Fruit fly (Drosophila melanogaster): ENCODE data around the gene alphaTub85E.

The alphaTub85E gene

dm6 chr3R:9777941-9778360 is 44.9 kb upstream of the alphaTub85E start, which contains the start of gene RpS29 (continued):
- peak; percentile 86 for TF ChIP-seq Side (GFP tag; optimal IDR thresholded peaks at IDR 0.05)
- peak; percentile 58 for TF ChIP-seq Usf (GFP tag; optimal IDR thresholded peaks at IDR 0.05)
- peak; percentile 77 for TF ChIP-seq Aef1 (GFP tag; IDR thresholded peaks at IDR 0.05)
- peak; percentile 74 for TF ChIP-seq gcm (GFP tag; optimal IDR thresholded peaks at IDR 0.05)
- TF ChIP-seq ase (GFP tag; IDR thresholded peaks at IDR 0.05): peak; percentile 65; the same call in 2 of the 3 replicates
- peak; percentile 49 for TF ChIP-seq run (tag; optimal IDR thresholded peaks at IDR 0.05)
- 0 out of 2 replicates have a peak, but pooled peaks have one; percentile 33 for TF ChIP-seq CkIIα-i1 (GFP tag; IDR thresholded peaks at IDR 0.05)
- TF ChIP-seq seq (GFP tag; IDR thresholded peaks at IDR 0.05): no peak; the same call in 1 of the 2 replicates
- peak; percentile 95 for TF ChIP-seq CG11456 (GFP tag; IDR thresholded peaks at IDR 0.05)
- peak; percentile 74 for TF ChIP-seq CG17829 (tag; optimal IDR thresholded peaks at IDR 0.05)
- peak; percentile 70 for TF ChIP-seq nerfin-2 (GFP tag; IDR thresholded peaks at IDR 0.05; ENCODE audit: partially characterized antibody)
- TF ChIP-seq dan (GFP tag; IDR thresholded peaks at IDR 0.05): no peak
- TF ChIP-seq CG17568 (GFP tag; optimal IDR thresholded peaks at IDR 0.05): no peak
- peak; percentile 78 for TF ChIP-seq MBD-R2 (GFP tag; IDR thresholded peaks at IDR 0.05)
- TF ChIP-seq CG12942 (GFP tag; optimal IDR thresholded peaks at IDR 0.05): peak; percentile 78
- TF ChIP-seq CG6765 (GFP tag; optimal IDR thresholded peaks at IDR 0.05): peak; percentile 83
- TF ChIP-seq onecut (GFP tag; IDR thresholded peaks at IDR 0.05): peak; percentile 65; the same call in 1 of the 2 replicates
- TF ChIP-seq tio (GFP tag; optimal IDR thresholded peaks at IDR 0.05): no peak
- TF ChIP-seq CG16813 (GFP tag; IDR thresholded peaks at IDR 0.05; ENCODE audit: partially characterized antibody): peak; percentile 93
- TF ChIP-seq HLHmδ (GFP tag; optimal IDR thresholded peaks at IDR 0.05): peak; percentile 54
- TF ChIP-seq jumu (GFP tag; optimal IDR thresholded peaks at IDR 0.05): peak; percentile 88
- TF ChIP-seq D (optimal IDR thresholded peaks at IDR 0.05): no peak
- TF ChIP-seq D (GFP tag; optimal IDR thresholded peaks at IDR 0.05): peak; percentile 60
- TF ChIP-seq zf30C (GFP tag; optimal IDR thresholded peaks at IDR 0.05): peak; percentile 57
- peak; percentile 93 for TF ChIP-seq mirr (GFP tag; optimal IDR thresholded peaks at IDR 0.05)
- TF ChIP-seq CTCF (GFP tag; optimal IDR thresholded peaks at IDR 0.05): peak; percentile 46
- peak; percentile 74 for TF ChIP-seq CG32772 (GFP tag; IDR thresholded peaks at IDR 0.05)
- peak; percentile 70 for TF ChIP-seq Fer2 (tag; optimal IDR thresholded peaks at IDR 0.05)
- TF ChIP-seq Gug (GFP tag; IDR thresholded peaks at IDR 0.05): peak; percentile 87
- peak; percentile 46; the same call in 1 of the 3 replicates for TF ChIP-seq Optix (GFP tag; IDR thresholded peaks at IDR 0.05)
- TF ChIP-seq Dll (GFP tag; IDR thresholded peaks at IDR 0.05; ENCODE audit: partially characterized antibody): peak; percentile 91
- peak; percentile 53 for TF ChIP-seq Sry-β (GFP tag; optimal IDR thresholded peaks at IDR 0.05)
- no peak for TF ChIP-seq fd102C (GFP tag; optimal IDR thresholded peaks at IDR 0.05)
- peak; percentile 45 for TF ChIP-seq tup (GFP tag; optimal IDR thresholded peaks at IDR 0.05)
- peak; percentile 67 for TF ChIP-seq CG11504 (tag; optimal IDR thresholded peaks at IDR 0.05)
- peak; percentile 31; the same call in 1 of the 2 replicates for TF ChIP-seq klu (GFP tag; IDR thresholded peaks at IDR 0.05)
- peak; percentile 41; the same call in 1 of the 2 replicates for TF ChIP-seq CG10959 (GFP tag; IDR thresholded peaks at IDR 0.05)
- TF ChIP-seq CG14710 (tag; optimal IDR thresholded peaks at IDR 0.05): peak; percentile 87
- 0 out of 2 replicates have a peak, but pooled peaks have one; percentile 33 for TF ChIP-seq Drgx (GFP tag; IDR thresholded peaks at IDR 0.05)
- no peak for TF ChIP-seq ac (GFP tag; optimal IDR thresholded peaks at IDR 0.05)
- peak; percentile 68 for TF ChIP-seq Nf-YC (tag; optimal IDR thresholded peaks at IDR 0.05)
- TF ChIP-seq CG13123 (GFP tag; optimal IDR thresholded peaks at IDR 0.05): peak; percentile 74
- TF ChIP-seq Xbp1 (GFP tag; optimal IDR thresholded peaks at IDR 0.05): peak; percentile 85
- TF ChIP-seq CG14014 (GFP tag; IDR thresholded peaks at IDR 0.05): peak; percentile 79
- TF ChIP-seq Gsc (GFP tag; IDR thresholded peaks at IDR 0.05): no peak
- TF ChIP-seq CG6813 (GFP tag; optimal IDR thresholded peaks at IDR 0.05): peak; percentile 82
- peak; percentile 80 for TF ChIP-seq CG3163 (GFP tag; optimal IDR thresholded peaks at IDR 0.05)
- peak; percentile 94 for TF ChIP-seq Hmr (GFP tag; optimal IDR thresholded peaks at IDR 0.05)
- peak; percentile 78 for TF ChIP-seq nmo (GFP tag; optimal IDR thresholded peaks at IDR 0.05)
- TF ChIP-seq CG9727 (GFP tag; optimal IDR thresholded peaks at IDR 0.05): peak; percentile 70
- peak; percentile 75 for TF ChIP-seq CG4617 (GFP tag; optimal IDR thresholded peaks at IDR 0.05; ENCODE audit: borderline replicate concordance)

Data from whole organism, embryonic.